Fruit fly (Drosophila melanogaster): ENCODE measurements around the gene CG33181.

- no peak for TF ChIP-seq Dll (optimal IDR thresholded peaks at IDR 0.05)
- TF ChIP-seq EcR (GFP tag; optimal IDR thresholded peaks at IDR 0.05) = no peak
- no peak for TF ChIP-seq pan (optimal IDR thresholded peaks at IDR 0.05)
Measured at dm6 chrX:8536649-8537048, 47.5 kb downstream of the CG33181 start.
